Fruit fly (Drosophila melanogaster): Measurements from ENCODE around the gene CG9705.
A peak's percentile ranks its signal among the peaks of the same experiment; 100 is the strongest.

CG9705 gene

dm6 chr3L:16768001-16768652, 11.8 kb upstream of the CG9705 start (continued):
- TF ChIP-seq CG4360 (GFP tag; IDR thresholded peaks at IDR 0.05), result 0 out of 2 replicates have a peak, but pooled peaks have one; percentile 34
- TF ChIP-seq CG12219 (GFP tag; optimal IDR thresholded peaks at IDR 0.05), result no peak
- 0 out of 3 replicates have a peak, but pooled peaks have one; percentile 32 for TF ChIP-seq CG11456 (GFP tag; IDR thresholded peaks at IDR 0.05)
- TF ChIP-seq B-H2 (GFP tag; optimal IDR thresholded peaks at IDR 0.05), result no peak
- TF ChIP-seq dan (GFP tag; IDR thresholded peaks at IDR 0.05), result no peak
- TF ChIP-seq CG6175 (GFP tag; IDR thresholded peaks at IDR 0.05), result no peak
- TF ChIP-seq CG8478 (optimal IDR thresholded peaks at IDR 0.05), result no peak
- TF ChIP-seq ato (GFP tag; IDR thresholded peaks at IDR 0.05; ENCODE audit: partially characterized antibody), result no peak
- TF ChIP-seq Lhr (GFP tag; optimal IDR thresholded peaks at IDR 0.05), result no peak
- no peak for TF ChIP-seq CG31224 (GFP tag; IDR thresholded peaks at IDR 0.05)
- TF ChIP-seq pum (GFP tag; optimal IDR thresholded peaks at IDR 0.05), result peak; percentile 39
- TF ChIP-seq CG18476 (GFP tag; optimal IDR thresholded peaks at IDR 0.05), result no peak
- TF ChIP-seq CG10267 (tag; optimal IDR thresholded peaks at IDR 0.05), result peak; percentile 42
- TF ChIP-seq ap (GFP tag; IDR thresholded peaks at IDR 0.05), result 0 out of 2 replicates have a peak, but pooled peaks have one; percentile 24
- peak; percentile 55 for TF ChIP-seq CG17359 (tag; optimal IDR thresholded peaks at IDR 0.05)
- no peak for TF ChIP-seq HmgZ (tag; optimal IDR thresholded peaks at IDR 0.05)
- TF ChIP-seq CG13624 (GFP tag; optimal IDR thresholded peaks at IDR 0.05), result peak; percentile 6
- TF ChIP-seq CG6854 (GFP tag; optimal IDR thresholded peaks at IDR 0.05), result no peak
- no peak for TF ChIP-seq Mes4 (GFP tag; optimal IDR thresholded peaks at IDR 0.05)
- TF ChIP-seq CG10979 (tag; optimal IDR thresholded peaks at IDR 0.05), result peak; percentile 76
- TF ChIP-seq CG3163 (GFP tag; optimal IDR thresholded peaks at IDR 0.05), result no peak
- TF ChIP-seq CG13123 (GFP tag; optimal IDR thresholded peaks at IDR 0.05), result no peak
- TF ChIP-seq D (optimal IDR thresholded peaks at IDR 0.05), result no peak
- TF ChIP-seq D (GFP tag; optimal IDR thresholded peaks at IDR 0.05), result no peak
- no peak for TF ChIP-seq jing (GFP tag; optimal IDR thresholded peaks at IDR 0.05)
- peak; percentile 6 for TF ChIP-seq ems (GFP tag; optimal IDR thresholded peaks at IDR 0.05)
- TF ChIP-seq Jarid2 (GFP tag; optimal IDR thresholded peaks at IDR 0.05), result no peak
- no peak for TF ChIP-seq wek (GFP tag; optimal IDR thresholded peaks at IDR 0.05)
- TF ChIP-seq ci (GFP tag; IDR thresholded peaks at IDR 0.05), result 0 out of 3 replicates have a peak, but pooled peaks have one; percentile 37
- no peak for TF ChIP-seq CG17612 (GFP tag; IDR thresholded peaks at IDR 0.05)
- peak; percentile 40 for TF ChIP-seq CG16815 (GFP tag; optimal IDR thresholded peaks at IDR 0.05)
- TF ChIP-seq MTF-1 (GFP tag; optimal IDR thresholded peaks at IDR 0.05; ENCODE audit: borderline replicate concordance), result no peak
- no peak for TF ChIP-seq h (optimal IDR thresholded peaks at IDR 0.05)
- peak; percentile 82 for TF ChIP-seq D19B (GFP tag; optimal IDR thresholded peaks at IDR 0.05)
- peak; percentile 60 for TF ChIP-seq CG15479 (GFP tag; optimal IDR thresholded peaks at IDR 0.05)
- no peak for TF ChIP-seq so (GFP tag; IDR thresholded peaks at IDR 0.05)
- TF ChIP-seq da (GFP tag; optimal IDR thresholded peaks at IDR 0.05), result no peak
- TF ChIP-seq CG13775 (GFP tag; optimal IDR thresholded peaks at IDR 0.05), result peak; percentile 15
- TF ChIP-seq CG6689 (GFP tag; IDR thresholded peaks at IDR 0.05), result peak; percentile 66
- TF ChIP-seq CG11695 (GFP tag; IDR thresholded peaks at IDR 0.05), result 0 out of 3 replicates have a peak, but pooled peaks have one; percentile 18
- peak; percentile 83 for TF ChIP-seq CG1603 (tag; optimal IDR thresholded peaks at IDR 0.05)
- TF ChIP-seq sqz (GFP tag; optimal IDR thresholded peaks at IDR 0.05), result no peak
- no peak for TF ChIP-seq fd96Cb (tag; optimal IDR thresholded peaks at IDR 0.05)
- TF ChIP-seq CG7963 (GFP tag; IDR thresholded peaks at IDR 0.05; ENCODE audit: partially characterized antibody), result no peak
- TF ChIP-seq bsh (GFP tag; optimal IDR thresholded peaks at IDR 0.05), result peak in 1 of 2 experiments; percentile 46
- TF ChIP-seq Ada2b (GFP tag; IDR thresholded peaks at IDR 0.05), result no peak
- peak; percentile 55 for TF ChIP-seq fd102C (GFP tag; optimal IDR thresholded peaks at IDR 0.05)
- peak in 1 of 2 experiments; percentile 78 for TF ChIP-seq pan (optimal IDR thresholded peaks at IDR 0.05)
- TF ChIP-seq pan (GFP tag; optimal IDR thresholded peaks at IDR 0.05 in 1 of 2, IDR thresholded peaks at IDR 0.05 in 1 of 2), result peak in 1 of 2 experiments; percentile 44
- TF ChIP-seq CG17328 (GFP tag; IDR thresholded peaks at IDR 0.05), result peak; percentile 54
- TF ChIP-seq Abd-B (GFP tag; optimal IDR thresholded peaks at IDR 0.05), result peak; percentile 22

Measured in whole organism, embryonic.